Worm (Caenorhabditis elegans) whole organism, dauer: ENCODE results near the gene F14D7.14.

ENCODE experiments used
- unc-62 ChIP-seq: sonication (generic microtip); optimal IDR thresholded peaks from 2 replicates; lab custom pipeline; 2017; ENCODE audit warnings: missing biosample characterization, missing genetic modification reagents, missing genetic modification characterization

Gene F14D7.14

DNA sequence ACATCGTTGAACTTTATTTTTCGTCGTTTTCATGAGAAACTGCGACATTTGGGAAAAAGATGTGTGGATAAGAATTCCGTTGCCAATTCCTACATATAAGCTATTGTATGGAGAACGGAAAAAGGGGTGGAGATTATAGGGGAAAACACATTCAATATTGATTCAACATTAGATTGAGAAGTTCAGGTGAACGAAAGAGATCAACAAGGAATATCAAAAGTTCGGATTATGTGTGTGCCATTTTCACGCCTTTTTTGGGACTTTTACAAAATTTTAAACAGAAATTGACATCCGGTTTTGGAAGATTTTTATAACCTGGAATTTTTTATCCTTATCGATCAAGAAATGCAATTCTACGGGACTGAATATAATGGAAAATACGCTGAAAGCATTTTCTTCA is 18.0 kb downstream of the F14D7.14 start, which contains the start of gene F47B8.5:
F47B8.5 (minus strand) TSS at position 101 of the 400 bp plus-strand sequence.
- no peak for TF ChIP-seq unc-62 (GFP tag; lab: Kevin White, UChicago)

DNA sequence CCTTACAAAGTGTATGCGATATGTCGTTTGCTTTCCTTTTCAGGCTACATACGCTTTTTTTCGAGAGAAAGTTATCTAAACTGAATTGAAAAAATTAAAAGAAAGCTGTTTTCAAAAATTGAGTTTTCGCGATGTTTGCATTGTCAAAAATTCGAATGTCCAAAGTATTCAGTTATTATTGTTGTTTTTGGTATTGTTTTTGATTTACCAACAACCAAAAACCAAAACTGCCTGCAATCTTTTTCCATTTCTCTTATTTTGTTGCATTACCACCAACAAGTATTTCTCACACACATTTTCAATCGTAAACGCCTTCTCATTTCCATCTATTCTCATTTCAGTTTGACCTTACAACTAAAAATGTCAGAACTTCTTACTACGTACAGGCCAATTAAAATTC is 19.1 kb downstream of the F14D7.14 start, which contains the start of gene pepm-1:
pepm-1 (plus strand) TSS at position 301 of the 400 bp plus-strand sequence.
- TF ChIP-seq unc-62 (GFP tag; lab: Kevin White, UChicago): no peak

DNA sequence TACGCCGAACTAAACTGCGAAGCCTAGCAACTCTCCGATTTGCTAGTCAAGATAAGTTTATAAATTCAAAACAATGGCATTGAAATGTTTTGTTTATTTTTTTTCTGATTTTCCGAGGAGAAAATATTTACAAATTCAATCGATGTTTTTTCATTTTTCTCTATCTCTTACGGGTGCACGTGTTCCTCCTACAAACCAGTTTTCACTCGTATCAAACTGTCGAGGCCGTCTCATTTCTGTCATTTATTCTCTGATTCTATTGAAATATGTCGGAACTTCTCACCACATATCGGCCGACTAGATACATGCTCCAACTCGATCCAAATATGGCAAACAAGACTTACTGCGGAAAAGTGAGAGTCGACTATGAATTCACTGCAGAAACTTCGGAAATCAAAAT is 21.7 kb downstream of the F14D7.14 start, which contains the start of gene F47B8.8:
F47B8.8 (plus strand) TSS at position 257 of the 400 bp plus-strand sequence.
- TF ChIP-seq unc-62 (GFP tag; lab: Kevin White, UChicago): no peak

DNA sequence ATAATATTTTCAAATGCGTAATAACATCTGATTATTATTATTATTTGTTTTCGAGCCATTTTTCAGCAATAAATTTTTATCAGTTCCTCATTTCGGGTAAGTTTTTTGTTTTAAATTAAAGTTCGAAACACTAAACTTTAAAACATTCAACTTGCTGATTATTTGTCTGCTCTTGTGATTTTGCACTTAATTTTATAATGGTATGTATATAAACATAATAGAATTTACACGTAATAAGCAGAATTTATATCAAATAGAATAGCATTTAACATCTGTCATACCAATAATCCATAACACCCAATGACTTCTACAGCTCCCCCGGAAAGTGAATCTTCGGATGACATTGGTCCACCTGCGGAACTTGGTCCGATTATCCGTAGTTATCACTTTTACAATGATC is 23.4 kb downstream of the F14D7.14 start, which contains the start of gene srm-4:
srm-4 (plus strand) TSS at position 301 of the 400 bp plus-strand sequence.
- no peak for TF ChIP-seq unc-62 (GFP tag; lab: Kevin White, UChicago)

DNA sequence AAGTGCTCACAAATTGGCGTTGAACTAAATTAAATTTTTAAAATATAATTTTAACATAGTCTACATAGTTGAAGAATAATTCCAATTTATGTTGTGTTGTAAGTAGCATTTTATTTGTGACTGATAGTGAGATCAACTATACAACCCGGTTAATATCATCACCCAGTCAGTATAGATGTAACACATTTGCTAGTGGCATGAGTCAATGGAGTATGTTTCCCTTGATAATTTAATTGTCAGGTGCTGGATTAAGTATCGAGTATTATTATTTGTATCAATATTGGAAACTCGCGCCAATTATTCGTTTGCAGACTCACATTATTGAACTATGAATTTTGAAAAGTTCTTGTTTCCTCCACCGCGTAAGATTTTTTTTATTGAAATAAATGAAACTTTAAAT is 25.2 kb downstream of the F14D7.14 start, which contains the start of gene srm-5:
srm-5 (plus strand) TSS at position 301 of the 400 bp plus-strand sequence.
- no peak for TF ChIP-seq unc-62 (GFP tag; lab: Kevin White, UChicago)

DNA sequence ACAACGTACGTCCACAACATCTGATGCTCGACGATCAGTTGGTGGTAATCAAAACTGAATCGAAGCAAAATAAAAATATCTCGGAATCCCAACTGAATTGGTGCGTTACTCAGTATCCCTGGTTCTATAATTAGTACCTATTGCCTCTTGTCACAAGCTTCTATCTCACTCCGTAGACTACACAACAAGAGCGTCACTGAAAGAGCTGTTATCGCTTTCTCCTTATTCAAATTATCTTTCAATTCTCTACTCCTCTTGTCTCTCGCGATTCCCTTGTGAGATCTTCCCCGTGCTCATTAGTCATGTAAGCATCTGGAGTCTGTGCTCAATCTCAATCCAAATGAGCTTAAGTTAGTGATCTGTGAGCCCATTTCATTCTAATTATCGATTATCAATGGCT is 26.9 kb downstream of the F14D7.14 start, which contains the start of gene srm-6:
srm-6 (plus strand) TSS at position 301 of the 400 bp plus-strand sequence.
- no peak for TF ChIP-seq unc-62 (GFP tag; lab: Kevin White, UChicago)

DNA sequence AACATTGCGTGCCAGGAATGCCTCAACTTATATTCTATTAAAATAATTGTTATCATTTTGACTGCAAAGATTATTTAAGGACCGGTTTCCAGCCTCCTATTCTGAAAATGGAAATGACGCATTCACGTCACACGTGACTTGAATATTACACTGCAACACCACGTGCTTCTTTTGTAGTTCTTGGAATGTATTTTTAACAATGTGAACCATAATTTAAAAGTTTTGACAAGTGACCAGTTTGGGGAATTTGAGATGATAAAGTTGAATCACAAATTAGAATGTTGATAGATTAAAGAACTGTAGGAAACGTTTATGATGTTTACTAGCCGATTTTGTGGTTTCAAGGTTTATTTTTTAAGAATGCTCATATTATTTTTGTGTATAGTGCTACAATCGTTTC is 31.9 kb downstream of the F14D7.14 start, which contains the start of gene F47B8.10:
F47B8.10 (plus strand) TSS at position 301 of the 400 bp plus-strand sequence.
- no peak for TF ChIP-seq unc-62 (GFP tag; lab: Kevin White, UChicago)

DNA sequence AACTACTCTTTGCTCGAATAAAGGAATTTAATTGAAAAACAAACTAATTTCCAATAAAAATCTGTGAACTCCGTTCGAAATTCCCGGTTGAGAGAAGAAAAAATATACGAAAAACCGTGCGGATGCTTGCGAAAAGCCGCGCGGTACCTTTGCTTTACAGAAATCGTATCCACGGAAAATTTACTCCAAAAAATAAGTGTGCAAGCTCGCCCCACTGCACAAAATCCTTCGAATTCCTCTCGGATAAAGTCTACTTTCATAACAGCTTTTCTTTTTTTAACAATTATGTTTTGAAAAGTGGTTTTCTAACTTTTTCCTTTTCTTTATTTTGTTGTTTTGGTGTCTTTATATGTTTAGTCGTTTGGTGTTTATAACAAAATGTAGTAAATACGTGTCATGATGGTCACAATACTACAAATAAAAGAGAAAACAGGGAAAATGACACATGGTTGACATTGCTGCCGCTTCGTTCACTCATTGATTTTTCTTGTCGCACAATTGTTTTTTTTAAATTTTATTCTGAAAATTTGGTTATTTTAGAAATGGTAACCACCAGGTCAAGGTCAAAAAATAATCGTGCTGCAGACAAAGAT is 37.6 kb downstream of the F14D7.14 start, which contains the start of gene cept-2:
cept-2 (plus strand) TSS at position 533 of the 593 bp plus-strand sequence.
- no peak for TF ChIP-seq unc-62 (GFP tag; lab: Kevin White, UChicago)

DNA sequence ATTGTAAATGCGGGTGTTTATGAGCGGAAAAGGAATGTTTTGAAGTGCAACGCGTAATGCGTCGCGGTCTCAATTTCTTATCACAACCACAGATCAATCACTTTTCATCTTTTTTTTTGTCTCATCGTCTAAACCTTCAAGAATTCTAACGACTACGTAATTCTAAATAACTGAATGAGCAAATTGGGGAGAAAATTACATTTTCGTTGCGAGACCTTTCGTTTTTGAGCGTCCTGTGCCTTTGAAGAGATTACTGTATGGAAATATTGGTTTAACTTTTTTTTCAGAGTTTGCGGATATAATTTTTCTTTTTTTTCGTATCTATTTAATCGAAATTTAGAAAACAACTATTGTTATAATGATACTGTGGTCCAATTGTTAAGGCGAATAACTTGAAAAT is 40.8 kb downstream of the F14D7.14 start:
- TF ChIP-seq unc-62 (GFP tag; lab: Kevin White, UChicago): no peak

DNA sequence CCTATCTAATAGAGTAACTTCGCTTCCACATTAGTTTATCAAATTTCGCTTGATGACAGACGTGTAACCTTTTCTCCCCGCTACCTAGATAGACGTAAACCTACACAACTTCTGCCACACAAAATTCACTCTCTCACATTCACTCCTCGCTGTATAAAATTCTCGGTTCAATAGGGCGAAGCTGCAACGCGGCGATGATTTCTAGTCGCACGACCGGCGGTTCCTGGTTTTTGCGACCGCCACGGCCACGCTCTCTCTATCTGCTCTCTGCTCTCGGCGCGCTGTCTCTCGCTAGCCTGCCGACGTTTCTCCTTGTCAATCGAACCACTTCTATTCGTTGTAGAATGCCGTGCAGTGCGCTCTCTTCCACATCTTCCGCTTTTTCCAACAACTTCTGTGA is 41.2 kb downstream of the F14D7.14 start:
- no peak for TF ChIP-seq unc-62 (GFP tag; lab: Kevin White, UChicago)

DNA sequence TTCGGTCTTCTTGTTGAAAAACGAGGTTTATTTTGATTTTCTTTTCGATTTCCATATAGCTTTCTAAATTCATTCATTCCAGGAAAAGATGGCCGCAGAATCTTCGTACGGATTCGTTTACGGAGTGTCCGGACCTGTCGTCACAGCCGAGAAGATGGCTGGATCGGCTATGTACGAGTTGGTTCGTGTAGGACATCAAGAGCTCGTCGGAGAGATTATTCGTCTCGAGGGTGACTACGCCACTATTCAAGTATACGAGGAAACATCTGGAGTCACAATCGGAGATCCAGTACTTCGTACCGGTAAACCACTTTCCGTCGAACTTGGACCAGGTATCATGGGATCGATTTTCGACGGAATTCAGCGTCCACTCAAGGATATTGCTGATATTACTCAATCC is 41.9 kb downstream of the F14D7.14 start, which contains the start of gene vha-13:
vha-13 (plus strand) TSS at position 81 of the 400 bp plus-strand sequence.
- TF ChIP-seq unc-62 (GFP tag; lab: Kevin White, UChicago): no peak

DNA sequence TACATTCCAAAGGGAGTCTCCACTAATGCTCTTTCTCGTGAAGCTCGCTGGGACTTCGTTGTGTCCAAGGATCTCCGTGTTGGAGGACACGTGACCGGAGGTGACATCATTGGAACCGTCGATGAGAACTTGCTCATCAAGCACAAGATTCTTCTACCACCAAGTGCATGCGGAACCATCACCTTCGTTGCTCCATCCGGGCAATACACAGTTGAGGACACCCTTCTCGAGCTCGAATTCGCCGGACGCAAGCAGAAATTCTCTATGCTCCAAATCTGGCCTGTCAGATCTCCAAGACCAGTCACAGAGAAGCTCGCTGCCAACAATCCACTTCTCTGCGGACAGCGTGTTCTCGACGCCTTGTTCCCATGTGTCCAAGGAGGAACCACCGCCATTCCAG is 42.3 kb downstream of the F14D7.14 start:
- no peak for TF ChIP-seq unc-62 (GFP tag; lab: Kevin White, UChicago)

DNA sequence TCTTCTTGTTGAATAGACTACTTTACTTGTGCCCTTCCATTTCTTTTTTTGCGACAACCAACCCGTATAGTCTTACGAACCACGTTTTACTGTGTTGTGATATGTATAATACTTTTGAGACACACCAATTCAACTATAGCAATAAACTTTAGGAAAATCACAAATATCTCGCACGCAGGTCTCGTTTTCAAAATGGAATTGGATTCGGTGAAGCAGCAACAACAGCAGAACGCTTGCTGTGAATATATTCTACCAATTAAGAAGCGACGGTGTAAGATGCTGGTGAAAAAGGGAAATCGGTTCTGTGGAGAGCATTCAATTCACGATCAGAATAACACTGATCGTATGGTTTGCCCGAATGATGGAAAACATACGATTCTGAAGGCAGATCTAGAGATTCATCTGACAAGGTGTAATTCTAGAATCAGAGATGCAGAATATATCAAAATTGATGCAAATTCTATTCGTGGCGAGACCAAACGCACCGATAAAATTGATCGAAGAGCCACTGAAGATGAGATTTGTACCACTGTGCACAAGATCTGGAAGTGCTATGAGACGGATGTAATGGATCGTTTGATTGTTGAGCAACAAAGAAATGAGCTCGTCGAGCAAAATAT is 44.6 kb downstream of the F14D7.14 start, which contains the start of gene Y49A3A.3:
Y49A3A.3 (plus strand) TSS at position 153 of the 620 bp plus-strand sequence.
- TF ChIP-seq unc-62 (GFP tag; lab: Kevin White, UChicago): no peak

DNA sequence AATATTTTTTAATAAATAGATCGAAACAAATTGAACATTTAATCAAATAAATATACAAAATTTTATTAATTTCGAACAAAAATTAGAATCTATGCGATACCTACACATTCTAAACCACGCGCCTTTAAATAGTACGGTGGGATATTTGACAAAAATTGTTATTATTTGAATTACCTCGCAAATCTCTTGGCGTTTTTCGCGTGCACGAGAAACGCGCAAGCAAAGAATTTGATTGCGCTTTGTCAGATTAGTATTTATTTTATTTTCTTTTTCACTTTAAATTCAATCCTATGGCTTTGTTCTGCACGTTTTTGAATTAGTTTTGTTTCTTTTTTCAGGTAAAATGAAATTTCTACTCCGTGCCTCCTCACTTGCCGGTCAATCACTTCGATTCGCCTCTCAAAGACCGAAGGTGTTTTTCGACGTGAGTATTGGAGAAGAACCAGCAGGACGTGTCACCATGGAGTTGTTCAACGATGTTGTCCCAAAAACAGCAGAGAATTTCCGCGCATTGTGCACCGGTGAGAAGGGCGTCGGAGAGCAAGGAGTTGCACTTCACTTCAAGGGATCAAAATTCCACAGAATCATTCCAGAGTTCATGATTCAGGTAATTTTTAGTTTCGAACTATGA is 46.1 kb downstream of the F14D7.14 start, which contains the start of gene cyn-1:
cyn-1 (plus strand) TSS at position 339 of the 631 bp plus-strand sequence.
- no peak for TF ChIP-seq unc-62 (GFP tag; lab: Kevin White, UChicago)

DNA sequence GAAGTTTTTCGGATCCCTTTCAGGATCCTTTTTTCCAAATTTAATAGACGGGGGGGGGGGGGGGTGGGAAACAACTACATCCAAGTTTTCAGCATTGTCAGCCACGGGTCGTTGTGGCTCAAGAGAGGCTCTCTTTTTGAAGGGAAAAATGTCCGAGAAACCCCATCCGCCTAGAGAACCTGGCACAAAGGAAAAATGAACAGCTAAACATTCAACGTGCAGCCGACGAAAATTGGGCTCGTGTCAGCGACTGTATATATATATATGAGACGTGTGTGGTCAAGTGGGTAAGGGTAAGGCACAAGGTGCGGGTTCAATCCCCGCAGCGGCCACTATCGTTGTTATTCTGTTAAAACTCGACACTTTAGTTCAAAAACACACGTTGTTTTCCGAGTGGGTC is 48.8 kb downstream of the F14D7.14 start, which contains the start of gene Y49A3A.4:
Y49A3A.4 (minus strand) TSS at position 314 of the 400 bp plus-strand sequence.
- no peak for TF ChIP-seq unc-62 (GFP tag; lab: Kevin White, UChicago)
